Fruit fly (Drosophila melanogaster) whole organism, embryonic: ENCODE results near the gene eIF3h.

Source experiments
- Atf3 ChIP-seq: fragments of 200-800 bp; sonication (Bioruptor generic); optimal IDR thresholded peaks from 3 replicates; lab custom pipeline; 2016; ENCODE audit warnings: missing biosample characterization, missing genetic modification characterization
- Awh ChIP-seq: fragments of 200-800 bp; sonication (Bioruptor generic); IDR thresholded peaks from 2 replicates; pipeline ENCODE4, ENCODE4 v1.3.6; 2022; ENCODE audit warnings: missing biosample characterization, missing genetic modification characterization
- BEAF-32 ChIP-seq: fragments of 200-800 bp; sonication (Bioruptor generic); optimal IDR thresholded peaks from 3 replicates; lab custom pipeline; 2017; ENCODE audit warnings: missing biosample characterization, missing genetic modification characterization, mild to moderate bottlenecking, moderate library complexity, missing genetic modification reagents
- CG10209 ChIP-seq: fragments of 200-800 bp; sonication (Bioruptor generic); optimal IDR thresholded peaks from 3 replicates; lab custom pipeline; 2017; ENCODE audit warnings: missing biosample characterization, mild to moderate bottlenecking, missing genetic modification characterization, missing genetic modification reagents
- CG10462 ChIP-seq: fragments of 200-800 bp; sonication (Bioruptor generic); optimal IDR thresholded peaks from 2 replicates; lab custom pipeline; 2016; ENCODE audit warnings: missing biosample characterization, missing genetic modification characterization
- CG11085 ChIP-seq: fragments of 200-800 bp; sonication (Bioruptor generic); IDR thresholded peaks from 2 replicates; pipeline ENCODE4 v1.3.6; 2022; ENCODE audit warnings: missing biosample characterization, missing genetic modification characterization
- CG12942 ChIP-seq: fragments of 200-800 bp; sonication (Bioruptor generic); optimal IDR thresholded peaks from 3 replicates; lab custom pipeline; 2016; ENCODE audit warnings: missing biosample characterization, missing genetic modification characterization
- CG13775 ChIP-seq: fragments of 200-800 bp; sonication (Bioruptor generic); optimal IDR thresholded peaks from 3 replicates; lab custom pipeline; 2017; ENCODE audit warnings: missing biosample characterization, mild to moderate bottlenecking, missing genetic modification characterization
- CG14050 ChIP-seq: fragments of 200-800 bp; sonication (Bioruptor generic); IDR thresholded peaks from 3 replicates; pipeline ENCODE4 v1.3.6; 2022; ENCODE audit warnings: missing biosample characterization, missing genetic modification characterization
- CG15073 ChIP-seq: fragments of 200-800 bp; sonication (Bioruptor generic); optimal IDR thresholded peaks from 2 replicates; lab custom pipeline; 2016; ENCODE audit warnings: missing biosample characterization, missing genetic modification characterization
- CG15269 ChIP-seq: fragments of 200-800 bp; sonication (Bioruptor generic); optimal IDR thresholded peaks from 2 replicates; lab custom pipeline; 2018; ENCODE audit warnings: missing biosample characterization, mild to moderate bottlenecking, missing genetic modification characterization, moderate library complexity
- CG1529 ChIP-seq: fragments of 200-800 bp; sonication (Bioruptor generic); optimal IDR thresholded peaks from 3 replicates; lab custom pipeline; 2018; ENCODE audit warnings: missing biosample characterization, missing genetic modification characterization
- CG15696 ChIP-seq: fragments of 200-800 bp; sonication (Bioruptor generic); optimal IDR thresholded peaks from 2 replicates; lab custom pipeline; 2019; ENCODE audit warnings: missing biosample characterization, mild to moderate bottlenecking, missing genetic modification characterization, moderate library complexity
- CG1602 ChIP-seq: fragments of 200-800 bp; sonication (Bioruptor generic); optimal IDR thresholded peaks from 3 replicates; lab custom pipeline; 2016; ENCODE audit warnings: missing biosample characterization, missing genetic modification characterization
- CG2712 ChIP-seq: fragments of 200-800 bp; optimal IDR thresholded peaks from 3 replicates; lab custom pipeline; 2019; ENCODE audit warnings: missing biosample characterization, mild to moderate bottlenecking, missing genetic modification characterization, moderate library complexity
- CG2889 ChIP-seq: fragments of 200-800 bp; sonication (Bioruptor generic); IDR thresholded peaks from 3 replicates; pipeline ENCODE4 v1.3.6; 2022; ENCODE audit warnings: missing biosample characterization, missing genetic modification characterization
- CG3065 ChIP-seq: fragments of 200-800 bp; sonication (Bioruptor generic); optimal IDR thresholded peaks from 2 replicates; lab custom pipeline; 2016; ENCODE audit warnings: missing biosample characterization, missing genetic modification characterization
- CG3281 ChIP-seq: fragments of 200-800 bp; sonication (Bioruptor generic); optimal IDR thresholded peaks from 3 replicates; lab custom pipeline; 2017; ENCODE audit warnings: missing biosample characterization, mild to moderate bottlenecking, missing genetic modification characterization
- CG5245 ChIP-seq: fragments of 200-800 bp; sonication (Bioruptor generic); optimal IDR thresholded peaks from 3 replicates; lab custom pipeline; 2016; ENCODE audit warnings: missing biosample characterization, missing genetic modification characterization
- CG7745 ChIP-seq: fragments of 200-800 bp; sonication (Bioruptor generic); optimal IDR thresholded peaks from 2 replicates; lab custom pipeline; 2018; ENCODE audit warnings: missing biosample characterization, mild to moderate bottlenecking, missing genetic modification characterization, moderate library complexity
- CG8281 ChIP-seq: fragments of 200-800 bp; sonication (Bioruptor generic); optimal IDR thresholded peaks from 2 replicates; lab custom pipeline; 2018; ENCODE audit warnings: missing biosample characterization, mild to moderate bottlenecking, missing genetic modification characterization, moderate library complexity
- CG9215 ChIP-seq: fragments of 200-800 bp; sonication (Bioruptor generic); IDR thresholded peaks from 2 replicates; pipeline ENCODE4 v1.3.6; 2022; ENCODE audit warnings: missing biosample characterization, missing genetic modification characterization
- CHES-1-like ChIP-seq: fragments of 200-800 bp; sonication (Bioruptor generic); optimal IDR thresholded peaks from 2 replicates; lab custom pipeline; 2016; ENCODE audit warnings: missing biosample characterization, missing genetic modification characterization
- H15 ChIP-seq: fragments of 200-800 bp; sonication (Bioruptor generic); IDR thresholded peaks from 3 replicates; pipeline ENCODE4 v1.3.6; 2022; ENCODE audit warnings: missing biosample characterization, missing genetic modification characterization
- HLH3B ChIP-seq: fragments of 200-800 bp; sonication (Bioruptor generic); IDR thresholded peaks from 2 replicates; pipeline ENCODE4 v1.3.6; 2022; ENCODE audit warnings: missing biosample characterization, missing genetic modification characterization
- Hand ChIP-seq: fragments of 200-800 bp; sonication (Bioruptor generic); optimal IDR thresholded peaks from 2 replicates; lab custom pipeline; 2017; ENCODE audit warnings: mild to moderate bottlenecking, missing biosample characterization, missing genetic modification reagents, missing genetic modification characterization
- Lim3 ChIP-seq: fragments of 200-800 bp; sonication (Bioruptor generic); IDR thresholded peaks from 2 replicates; pipeline ENCODE4 v1.3.6; 2022; ENCODE audit warnings: missing biosample characterization, missing genetic modification characterization
- Med ChIP-seq: fragments of 200-800 bp; sonication (Bioruptor generic); peaks from one replicate; lab custom pipeline; 2016; ENCODE audit warnings: missing biosample characterization, missing genetic modification characterization, mild to moderate bottlenecking, inconsistent platforms, moderate library complexity
- NFAT ChIP-seq: fragments of 200-800 bp; sonication (Bioruptor generic); IDR thresholded peaks from 2 replicates; pipeline ENCODE4 v1.3.6; 2022; ENCODE audit warnings: missing biosample characterization, missing genetic modification characterization
- Nf-YA ChIP-seq: fragments of 200-800 bp; sonication (Bioruptor generic); IDR thresholded peaks from 2 replicates; pipeline ENCODE4 v1.3.6; 2022; ENCODE audit warnings: missing biosample characterization, missing genetic modification characterization
- Scr ChIP-seq: fragments of 200-800 bp; sonication (Bioruptor generic); IDR thresholded peaks from 2 replicates; pipeline ENCODE4 v1.3.6; 2022; ENCODE audit warnings: missing biosample characterization, missing genetic modification characterization; ENCODE audit not compliant: partially characterized antibody
- Side ChIP-seq: fragments of 200-800 bp; sonication (Bioruptor generic); optimal IDR thresholded peaks from 2 replicates; lab custom pipeline; 2016; ENCODE audit warnings: missing biosample characterization, missing genetic modification characterization
- Sin3A ChIP-seq: fragments of >200 bp; optimal IDR thresholded peaks from 2 replicates; lab custom pipeline; 2018
- ac ChIP-seq: fragments of 200-800 bp; sonication (Bioruptor generic); optimal IDR thresholded peaks from 3 replicates; lab custom pipeline; 2017; ENCODE audit warnings: missing biosample characterization, mild to moderate bottlenecking, missing genetic modification characterization
- bcd ChIP-seq: fragments of 200-800 bp; sonication (Bioruptor generic); optimal IDR thresholded peaks from 2 replicates; lab custom pipeline; 2017; ENCODE audit warnings: missing biosample characterization, mild to moderate bottlenecking, missing genetic modification characterization
- disco-r ChIP-seq: fragments of 200-800 bp; sonication (Bioruptor generic); optimal IDR thresholded peaks from 2 replicates; lab custom pipeline; 2016; ENCODE audit warnings: missing biosample characterization, missing genetic modification characterization
- insv ChIP-seq, 2 experiments: fragments of 200-800 bp; sonication (Bioruptor generic); optimal IDR thresholded peaks; 3 replicates each; lab custom pipeline; 2016 to 2018; ENCODE audit warnings: missing biosample characterization in 2 of 2, missing genetic modification characterization in 2 of 2
- lola ChIP-seq, 3 experiments: fragments of >200 bp in 2 of 3; fragments of 200-800 bp in 1 of 3; sonication (Bioruptor generic) in 1 of 3; optimal IDR thresholded peaks; 2 replicates each; lab custom pipeline; 2017 to 2019; ENCODE audit warnings: missing biosample characterization in 3 of 3, missing genetic modification characterization in 3 of 3, mild to moderate bottlenecking in 1 of 3, moderate library complexity in 1 of 3
- mirr ChIP-seq: fragments of 200-800 bp; sonication (Bioruptor generic); optimal IDR thresholded peaks from 3 replicates; lab custom pipeline; 2018; ENCODE audit warnings: missing biosample characterization, mild to moderate bottlenecking, missing genetic modification characterization
- repo ChIP-seq: fragments of 200-800 bp; sonication (Bioruptor generic); optimal IDR thresholded peaks from 2 replicates; lab custom pipeline; 2016; ENCODE audit warnings: missing biosample characterization, missing genetic modification characterization
- ro ChIP-seq: fragments of 200-800 bp; sonication (Bioruptor generic); IDR thresholded peaks from 2 replicates; pipeline ENCODE4 v1.3.6; 2022; ENCODE audit warnings: missing biosample characterization, missing genetic modification characterization
- sens-2 ChIP-seq: fragments of 200-800 bp; sonication (Bioruptor generic); IDR thresholded peaks from 2 replicates; pipeline ENCODE4 v1.3.6; 2022; ENCODE audit warnings: missing biosample characterization, missing genetic modification characterization
- seq ChIP-seq: fragments of 200-800 bp; sonication (Bioruptor generic); IDR thresholded peaks from 2 replicates; pipeline ENCODE4 v1.3.6; 2022; ENCODE audit warnings: missing biosample characterization, missing genetic modification characterization
- sim ChIP-seq: fragments of 200-800 bp; sonication (Bioruptor generic); IDR thresholded peaks from 2 replicates; pipeline ENCODE4 v1.3.6; 2022; ENCODE audit warnings: missing biosample characterization, missing genetic modification characterization
- sisA ChIP-seq: fragments of 200-800 bp; sonication (Bioruptor generic); IDR thresholded peaks from 2 replicates; pipeline ENCODE4 v1.3.6; 2022; ENCODE audit warnings: missing biosample characterization, missing genetic modification characterization
- sob ChIP-seq: fragments of 200-800 bp; sonication (Bioruptor generic); IDR thresholded peaks from 2 replicates; pipeline ENCODE4 v1.3.6; 2022; ENCODE audit warnings: missing biosample characterization, missing genetic modification characterization
- sqz ChIP-seq: fragments of 200-800 bp; sonication (Bioruptor generic); optimal IDR thresholded peaks from 3 replicates; lab custom pipeline; 2018; ENCODE audit warnings: missing biosample characterization, mild to moderate bottlenecking, missing genetic modification characterization
- tap ChIP-seq: fragments of 200-800 bp; optimal IDR thresholded peaks from 3 replicates; lab custom pipeline; 2019; ENCODE audit warnings: missing biosample characterization, mild to moderate bottlenecking, missing genetic modification characterization, moderate library complexity
- tll ChIP-seq, 2 experiments: fragments of 200-800 bp in 1 of 2; fragments of >200 bp in 1 of 2; sonication (Bioruptor generic) in 1 of 2; optimal IDR thresholded peaks; 2 replicates each; lab custom pipeline; 2017 to 2019; ENCODE audit warnings: missing biosample characterization in 2 of 2, missing genetic modification characterization in 2 of 2, mild to moderate bottlenecking in 1 of 2, moderate library complexity in 1 of 2
- trh ChIP-seq: fragments of 200-800 bp; sonication (Bioruptor generic); optimal IDR thresholded peaks from 2 replicates; lab custom pipeline; 2016; ENCODE audit warnings: missing biosample characterization, missing genetic modification characterization
- tup ChIP-seq: fragments of 200-800 bp; sonication (Bioruptor generic); optimal IDR thresholded peaks from 2 replicates; lab custom pipeline; 2016; ENCODE audit warnings: missing biosample characterization, mild to moderate bottlenecking, missing genetic modification characterization, moderate library complexity

eIF3h gene

DNA sequence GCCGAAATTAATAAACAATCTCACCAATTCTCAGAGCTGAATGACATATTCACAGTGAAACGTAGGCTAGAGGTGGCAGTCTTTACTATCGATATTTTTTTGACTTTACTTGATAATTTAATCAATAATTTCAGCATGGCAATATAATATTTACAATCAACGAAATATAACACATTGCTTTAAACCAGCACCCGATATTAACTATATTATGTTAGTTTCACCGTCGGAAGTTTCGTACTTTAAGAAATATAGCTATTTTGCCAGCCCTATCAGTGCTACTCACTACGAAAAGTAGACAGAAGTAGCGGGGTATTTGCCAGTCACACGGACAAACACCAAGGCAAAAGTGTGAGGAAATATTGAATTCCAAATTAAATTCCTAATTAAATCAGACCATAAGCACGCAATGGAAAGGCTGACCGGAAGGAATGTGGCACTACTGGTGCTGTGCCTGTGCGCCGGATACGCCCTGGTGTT, 42.1 kb downstream of the eIF3h start, which contains the start of the genes CG31917, Tfb5 and SelT (continued):
- TF ChIP-seq mirr (GFP tag; lab: Kevin White, UChicago) (no peak), BEAF-32 (peak; percentile 89), Nf-YA (GFP tag; lab: Robert Waterston, UW) (no peak), Atf3 (GFP tag; lab: Kevin White, UChicago) (no peak), disco-r (GFP tag; lab: Kevin White, UChicago) (peak; percentile 55), CG7745 (no peak), sob (GFP tag; lab: Robert Waterston, UW) (peak; percentile 32; the same call in 1 of the 2 replicates), Sin3A (lab: Kevin White, UChicago) (peak; percentile 66), CG10462 (GFP tag; lab: Kevin White, UChicago) (peak; percentile 12), H15 (no peak), seq (GFP tag; lab: Robert Waterston, UW) (no peak), lola (GFP tag; optimal IDR thresholded peaks at IDR 0.05; lab: Kevin White, UChicago) (peak in 1 of 3 experiments; percentile 50), CG2712 (tag; lab: Kevin White, UChicago) (peak; percentile 73), Lim3 (no peak), ro (GFP tag; lab: Robert Waterston, UW) (no peak), CG15696 (tag; lab: Kevin White, UChicago) (peak; percentile 50), tup (GFP tag; lab: Kevin White, UChicago) (no peak), CG13775 (GFP tag; lab: Kevin White, UChicago) (peak; percentile 70), NFAT (no peak), insv (GFP tag; optimal IDR thresholded peaks at IDR 0.05; lab: Kevin White, UChicago) (peak in 1 of 2 experiments; percentile 44), Med (GFP tag; lab: Kevin White, UChicago) (peak; percentile 92), tll (GFP tag; optimal IDR thresholded peaks at IDR 0.05; lab: Kevin White, UChicago) (peak in 1 of 2 experiments; percentile 64), trh (GFP tag; lab: Kevin White, UChicago) (no peak), repo (GFP tag; lab: Kevin White, UChicago) (peak; percentile 35), Side (GFP tag; lab: Kevin White, UChicago) (no peak), CG1602 (GFP tag; lab: Kevin White, UChicago) (peak; percentile 55), CG3281 (GFP tag; lab: Kevin White, UChicago) (no peak), CG12942 (GFP tag; lab: Kevin White, UChicago) (peak; percentile 59), CG11085 (no peak), CG1529 (GFP tag; lab: Kevin White, UChicago) (no peak), CHES-1-like (GFP tag; lab: Kevin White, UChicago) (peak; percentile 71), CG10209 (GFP tag; lab: Kevin White, UChicago) (peak; percentile 41), CG3065 (GFP tag; lab: Kevin White, UChicago) (no peak), sim (GFP tag; lab: Robert Waterston, UW) (no peak), ac (GFP tag; lab: Kevin White, UChicago) (no peak), Hand (GFP tag; lab: Kevin White, UChicago) (no peak), CG15073 (GFP tag; lab: Kevin White, UChicago) (no peak), CG15269 (no peak), CG2889 (GFP tag; lab: Robert Waterston, UW) (no peak), sqz (GFP tag; lab: Kevin White, UChicago) (no peak), Scr (GFP tag; lab: Robert Waterston, UW) (peak; percentile 86), CG5245 (GFP tag; lab: Kevin White, UChicago) (no peak), CG8281 (tag; lab: Kevin White, UChicago) (no peak), CG9215 (GFP tag; lab: Robert Waterston, UW) (peak; percentile 18; the same call in 1 of the 2 replicates), CG14050 (no peak), tap (no peak), HLH3B (GFP tag; lab: Robert Waterston, UW) (peak; percentile 45; the same call in 1 of the 2 replicates), sisA (GFP tag; lab: Robert Waterston, UW) (peak; percentile 59; the same call in 1 of the 2 replicates), Awh (GFP tag; lab: Robert Waterston, UW) (no peak), sens-2 (no peak), bcd (GFP tag; lab: Kevin White, UChicago) (peak; percentile 32)
